Fruit fly (Drosophila melanogaster): ENCODE results near the gene Plap.

DNA sequence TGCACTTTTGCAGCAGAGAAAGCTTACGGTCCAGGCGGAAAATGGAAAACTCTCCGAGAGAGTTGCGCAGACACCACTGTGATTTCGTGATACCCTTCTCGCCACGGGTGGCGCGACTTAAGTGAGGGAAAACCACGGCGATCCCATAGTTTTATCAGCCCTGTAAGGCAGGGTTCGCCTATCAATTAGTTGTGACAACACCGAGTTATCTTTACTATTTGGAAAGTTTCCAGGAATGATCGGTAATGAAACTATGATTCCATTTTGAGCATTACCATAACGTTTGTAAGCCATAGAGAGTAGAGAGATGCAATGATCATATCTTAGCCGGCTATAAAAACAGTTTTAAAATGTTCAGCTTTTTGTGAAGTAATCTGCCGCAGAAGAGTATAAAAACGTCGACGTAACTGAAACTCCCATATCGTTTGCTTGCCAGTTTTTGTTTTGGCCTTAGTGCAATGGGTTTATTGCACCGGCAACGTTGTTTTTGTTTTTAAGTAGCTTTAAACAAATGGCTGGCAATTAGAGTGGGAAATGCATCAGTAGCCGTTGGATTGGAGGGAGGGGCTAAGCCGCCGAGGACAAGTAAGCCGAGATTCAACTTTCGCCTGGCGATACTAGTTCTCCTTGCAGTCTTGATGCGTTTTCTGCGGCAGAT lies 13.4 kb downstream of the Plap start:
- no peak for TF ChIP-seq psq (optimal IDR thresholded peaks at IDR 0.05)
- no peak for TF ChIP-seq Myc (optimal IDR thresholded peaks at IDR 0.05)
- TF ChIP-seq h (optimal IDR thresholded peaks at IDR 0.05) = no peak
- TF ChIP-seq Sin3A (optimal IDR thresholded peaks at IDR 0.05) = no peak
- no peak for TF ChIP-seq ttk (optimal IDR thresholded peaks at IDR 0.05)
